Fruit fly (Drosophila melanogaster) whole organism, adult: ENCODE measurements around the gene Dif.

Source experiments
- CG12768 ChIP-seq: fragments of 200-800 bp; sonication (Bioruptor generic); optimal IDR thresholded peaks from 2 replicates; lab custom pipeline; 2017; ENCODE audit warnings: missing biosample characterization, missing genetic modification characterization, mild to moderate bottlenecking, moderate library complexity, missing genetic modification reagents
- CG7045 ChIP-seq: fragments of 200-800 bp; sonication (Bioruptor generic); optimal IDR thresholded peaks from 2 replicates; lab custom pipeline; 2017; ENCODE audit warnings: missing biosample characterization, mild to moderate bottlenecking, missing genetic modification characterization
- Crg-1 ChIP-seq: fragments of 200-800 bp; sonication (Bioruptor generic); optimal IDR thresholded peaks from 2 replicates; lab custom pipeline; 2016; ENCODE audit warnings: missing biosample characterization, missing genetic modification characterization

DNA sequence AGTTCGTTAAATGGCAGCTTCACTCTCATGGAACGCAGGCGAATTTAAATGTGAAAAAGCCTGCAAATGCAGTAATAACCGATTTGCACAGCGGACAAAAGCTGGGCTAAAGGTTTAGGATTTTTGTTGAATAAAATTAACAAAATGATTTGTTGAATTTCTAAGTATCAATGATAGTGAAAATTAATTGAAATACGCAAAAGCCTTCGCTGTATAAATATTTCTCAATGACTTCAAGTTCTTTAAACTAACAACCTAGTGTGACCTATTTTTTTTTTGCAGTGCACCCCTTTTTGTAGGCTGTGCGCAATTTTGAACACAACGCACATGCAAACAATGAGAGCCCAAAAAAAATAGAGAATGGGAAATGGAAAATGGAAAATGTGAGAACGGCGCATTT, 34.0 kb upstream of the Dif start:
- TF ChIP-seq CG12768 (no peak), Crg-1 (GFP tag; lab: Kevin White, UChicago) (no peak), CG7045 (no peak)
